Fruit fly (Drosophila melanogaster): ENCODE data around the gene CG46460.

The CG46460 gene

dm6 chr3L:4227164-4227563 is at the start of gene CG46460:
Gene CG46460, minus strand, starts transcription at chr3L:4227302.
- TF ChIP-seq CTCF (optimal IDR thresholded peaks at IDR 0.05): no peak
- TF ChIP-seq CG8478 (optimal IDR thresholded peaks at IDR 0.05): no peak

- no peak for TF ChIP-seq CG8478 (optimal IDR thresholded peaks at IDR 0.05)
- TF ChIP-seq CTCF (optimal IDR thresholded peaks at IDR 0.05): no peak
Observed at dm6 chr3L:4272167-4272773, 45.2 kb upstream of the CG46460 start.

dm6 chr3L:4270949-4271827 is 44.1 kb upstream of the CG46460 start:
- TF ChIP-seq CTCF (optimal IDR thresholded peaks at IDR 0.05): no peak
- TF ChIP-seq CG8478 (optimal IDR thresholded peaks at IDR 0.05): no peak

- no peak for TF ChIP-seq CTCF (optimal IDR thresholded peaks at IDR 0.05)
- TF ChIP-seq CG8478 (optimal IDR thresholded peaks at IDR 0.05): no peak
Observed at dm6 chr3L:4269920-4270319, 42.8 kb upstream of the CG46460 start.

DNA sequence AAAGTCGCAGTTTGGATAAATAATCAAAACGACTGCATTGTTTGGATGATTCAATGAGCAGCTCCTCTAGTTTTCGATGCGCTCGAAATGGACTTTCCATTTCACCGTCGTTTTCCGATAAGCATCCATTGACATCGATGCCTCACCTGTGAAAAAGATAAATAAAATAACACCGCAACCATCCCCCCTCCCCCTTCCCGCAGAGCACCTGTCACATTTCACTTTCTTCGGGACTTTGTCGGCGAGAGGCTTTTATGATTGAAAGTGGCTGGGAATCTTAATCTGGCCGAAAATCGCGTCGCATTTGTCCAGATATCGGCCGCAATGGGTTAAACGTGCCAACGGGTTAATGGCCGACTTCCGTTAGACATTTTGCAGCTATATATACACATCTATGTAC is 42.1 kb upstream of the CG46460 start:
- no peak for TF ChIP-seq CTCF (optimal IDR thresholded peaks at IDR 0.05)
- no peak for TF ChIP-seq CG8478 (optimal IDR thresholded peaks at IDR 0.05)

DNA sequence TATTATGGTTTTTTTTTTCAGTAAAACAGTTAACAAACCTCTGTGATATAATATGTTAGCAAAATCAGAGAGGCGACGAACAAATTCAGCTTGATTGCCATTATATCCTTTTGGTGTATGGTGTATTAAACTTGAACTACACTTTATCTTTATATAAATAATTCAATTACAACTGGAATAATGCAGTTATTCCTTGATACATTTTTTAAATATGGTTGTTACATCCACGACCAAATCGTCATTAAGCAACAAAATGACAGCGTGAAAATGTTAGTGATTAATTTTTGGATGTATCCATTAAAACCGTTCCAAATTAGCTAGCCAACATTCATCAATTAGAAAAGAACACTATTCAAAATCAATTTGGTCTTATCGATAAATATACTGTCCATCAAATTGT is 40.3 kb upstream of the CG46460 start, which contains the start of gene CG33764:
Gene CG33764 (minus strand): TSS at position 101 of the 400 bp plus-strand sequence.
- TF ChIP-seq CG8478 (optimal IDR thresholded peaks at IDR 0.05) (no peak), CTCF (optimal IDR thresholded peaks at IDR 0.05) (no peak)

DNA sequence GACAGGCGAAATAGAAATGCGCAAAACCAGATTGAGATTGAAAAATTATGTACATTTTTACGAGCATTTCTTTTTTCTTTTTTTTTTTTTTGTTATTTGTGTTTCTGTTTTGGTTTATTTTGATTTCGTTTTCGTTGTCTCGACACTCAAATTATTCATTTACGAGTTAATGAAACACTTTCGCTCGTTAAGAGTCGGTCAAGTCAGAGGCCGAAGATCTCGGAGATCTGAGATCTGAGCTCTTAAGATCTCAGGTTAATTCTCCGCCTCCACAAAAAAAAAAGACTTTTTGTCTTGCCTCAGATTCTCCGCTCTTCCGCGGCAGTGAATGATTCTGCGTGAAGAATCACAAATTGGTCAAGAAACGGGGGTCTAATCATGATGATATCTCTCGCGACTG is 38.7 kb upstream of the CG46460 start:
- TF ChIP-seq CTCF (optimal IDR thresholded peaks at IDR 0.05): no peak
- TF ChIP-seq CG8478 (optimal IDR thresholded peaks at IDR 0.05): no peak

DNA sequence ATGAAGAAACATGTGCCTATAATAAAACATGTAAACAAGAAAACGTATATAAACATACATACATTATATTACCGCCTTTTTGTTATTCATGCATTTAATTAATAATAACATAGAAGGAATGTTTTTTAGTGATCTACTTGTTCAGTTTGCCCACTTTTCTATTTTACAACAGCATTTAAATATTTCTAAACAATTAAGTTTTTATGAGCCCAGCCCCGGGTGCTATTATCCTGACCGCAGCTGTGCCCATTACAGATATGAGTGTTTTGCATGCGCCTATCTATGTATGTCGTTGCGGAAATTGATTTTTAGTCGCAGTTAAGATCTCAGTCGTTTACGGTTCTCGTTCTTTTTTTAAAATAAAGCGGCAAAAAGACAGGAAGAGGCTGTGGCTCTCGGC is 37.9 kb upstream of the CG46460 start:
- no peak for TF ChIP-seq CG8478 (optimal IDR thresholded peaks at IDR 0.05)
- no peak for TF ChIP-seq CTCF (optimal IDR thresholded peaks at IDR 0.05)

dm6 chr3L:4263502-4263901 is 36.4 kb upstream of the CG46460 start, which contains the start of gene CG1273:
Gene CG1273, plus strand, starts transcription at chr3L:4263719.
- TF ChIP-seq CG8478 (optimal IDR thresholded peaks at IDR 0.05): no peak
- TF ChIP-seq CTCF (optimal IDR thresholded peaks at IDR 0.05): no peak

- TF ChIP-seq CG8478 (optimal IDR thresholded peaks at IDR 0.05): no peak
- no peak for TF ChIP-seq CTCF (optimal IDR thresholded peaks at IDR 0.05)
Observed at dm6 chr3L:4262384-4262783, 35.3 kb upstream of the CG46460 start, which contains the start of the genes CG11586 and VhaM9.7-a. Gene CG11586, minus strand, starts transcription at chr3L:4262470. Gene VhaM9.7-a, plus strand, starts transcription at chr3L:4262705.

DNA sequence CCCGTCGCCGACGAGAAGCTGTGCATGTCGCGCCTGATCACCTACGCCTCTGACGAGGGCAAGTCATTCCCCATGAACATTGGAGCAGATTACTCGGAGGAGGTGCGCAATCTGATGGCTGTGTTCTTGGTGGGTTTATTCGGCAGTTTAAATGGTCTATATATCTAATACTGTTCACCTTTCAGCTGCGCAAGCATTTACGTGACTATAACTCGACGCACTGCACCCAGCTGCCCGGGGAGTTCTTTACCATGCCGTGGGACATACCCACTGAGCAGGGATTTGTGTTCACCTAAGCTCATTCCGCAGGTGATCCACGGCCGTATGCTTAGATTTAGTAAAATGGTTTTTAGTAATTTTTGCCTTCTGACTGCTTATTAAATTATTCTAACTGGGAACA is 34.1 kb upstream of the CG46460 start:
- TF ChIP-seq CTCF (optimal IDR thresholded peaks at IDR 0.05) (no peak), CG8478 (optimal IDR thresholded peaks at IDR 0.05) (no peak)

- TF ChIP-seq CTCF (optimal IDR thresholded peaks at IDR 0.05): peak in 1 of 2 experiments; percentile 2
- no peak for TF ChIP-seq CG8478 (optimal IDR thresholded peaks at IDR 0.05)
Observed at dm6 chr3L:4259102-4259558, 32.0 kb upstream of the CG46460 start, which contains the start of the genes CG15011 and CG1309. Gene CG15011, minus strand, starts transcription at chr3L:4259152. Gene CG1309, plus strand, starts transcription at chr3L:4259430.

DNA sequence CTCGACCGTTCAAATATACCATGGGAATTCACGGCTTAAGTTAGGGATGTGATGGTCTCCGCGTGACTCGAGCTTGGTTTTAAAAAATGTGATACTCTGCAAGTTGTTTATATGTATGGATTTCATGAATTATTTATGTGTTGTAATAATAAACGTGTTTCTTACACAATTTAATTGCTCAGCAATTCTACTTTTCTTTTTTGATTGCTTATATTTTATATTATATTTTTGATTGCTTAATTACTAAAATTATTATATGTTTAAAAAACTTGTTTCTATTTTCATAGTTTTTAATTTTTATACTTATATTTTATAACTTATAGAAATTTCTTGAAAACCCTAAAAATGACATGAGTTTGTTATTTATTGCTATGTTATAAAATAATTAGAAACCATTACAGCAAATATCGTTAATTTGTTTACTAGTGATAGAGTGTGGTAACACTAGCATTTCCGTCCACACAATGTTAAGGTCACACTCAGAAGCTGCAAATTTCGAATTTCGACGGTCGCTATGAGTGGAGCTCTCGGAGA is 27.3 kb upstream of the CG46460 start, which contains the start of the genes ago and CG1265:
Gene ago (minus strand): TSS at position 6 of the 534 bp plus-strand sequence.
Gene CG1265 (plus strand): TSS at position 476 of the 534 bp plus-strand sequence.
- TF ChIP-seq CTCF (optimal IDR thresholded peaks at IDR 0.05): no peak
- TF ChIP-seq CG8478 (optimal IDR thresholded peaks at IDR 0.05): no peak

dm6 chr3L:4253611-4254300 is 26.7 kb upstream of the CG46460 start:
- TF ChIP-seq CG8478 (optimal IDR thresholded peaks at IDR 0.05) (no peak), CTCF (optimal IDR thresholded peaks at IDR 0.05) (no peak)
